Fruit fly (Drosophila melanogaster): ENCODE data around the gene CG17841.

Gene CG17841

DNA sequence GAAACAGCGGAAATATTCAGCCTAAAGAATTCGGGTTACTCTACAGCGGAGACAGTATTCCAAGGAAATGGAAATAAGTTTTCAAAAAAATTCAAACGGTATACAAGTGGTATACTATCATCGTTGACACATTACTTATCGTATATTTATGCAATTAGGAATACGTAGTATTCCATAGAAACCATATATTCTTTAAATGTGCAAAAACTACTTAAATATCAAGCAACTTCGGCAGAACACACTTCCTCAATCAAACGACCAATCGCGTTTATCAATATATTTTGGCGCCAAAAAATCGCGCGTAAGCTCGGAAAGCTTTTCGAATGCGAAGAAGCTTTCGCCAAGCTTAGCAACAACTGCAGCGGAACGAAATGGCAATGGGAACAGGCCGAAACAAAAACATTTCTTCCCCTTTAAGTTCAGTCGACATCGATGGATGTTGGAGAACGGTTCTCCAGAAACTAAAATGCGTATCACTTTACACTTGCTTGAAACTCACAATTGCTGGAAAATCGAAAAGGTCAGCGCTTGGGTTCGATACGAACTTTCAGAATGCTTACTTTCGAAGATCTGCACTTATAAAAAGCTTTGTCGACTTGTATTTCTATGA lies 48.8 kb upstream of the CG17841 start (continued):
- TF ChIP-seq CG11762 (GFP tag; optimal IDR thresholded peaks at IDR 0.05; ENCODE audit: insufficient read depth), result no peak
- TF ChIP-seq fkh (GFP tag; optimal IDR thresholded peaks at IDR 0.05), result no peak
- no peak for TF ChIP-seq CG6163 (GFP tag; IDR thresholded peaks at IDR 0.05)
- TF ChIP-seq lz (GFP tag; optimal IDR thresholded peaks at IDR 0.05), result peak; percentile 45
- peak; percentile 26 for TF ChIP-seq CG8632 (GFP tag; optimal IDR thresholded peaks at IDR 0.05)
- TF ChIP-seq svp (GFP tag), result peak; percentile 69
- TF ChIP-seq Sox102F (GFP tag; optimal IDR thresholded peaks at IDR 0.05), result peak; percentile 35
- peak; percentile 21 for TF ChIP-seq CG31627 (GFP tag; optimal IDR thresholded peaks at IDR 0.05)
- no peak for TF ChIP-seq fd59A (GFP tag; optimal IDR thresholded peaks at IDR 0.05)
- no peak for TF ChIP-seq CG11294 (GFP tag; IDR thresholded peaks at IDR 0.05)
- no peak for TF ChIP-seq CG6808 (GFP tag; optimal IDR thresholded peaks at IDR 0.05)
- no peak for TF ChIP-seq Ets96B (tag; optimal IDR thresholded peaks at IDR 0.05)
- peak; percentile 33 for TF ChIP-seq topi (GFP tag; optimal IDR thresholded peaks at IDR 0.05)
- TF ChIP-seq CG3032 (tag; optimal IDR thresholded peaks at IDR 0.05), result no peak
- peak in 1 of 2 experiments; percentile 13 for TF ChIP-seq salr (GFP tag; optimal IDR thresholded peaks at IDR 0.05)
- no peak for TF ChIP-seq CG8319 (GFP tag; optimal IDR thresholded peaks at IDR 0.05)
- no peak for TF ChIP-seq CG4318 (GFP tag; optimal IDR thresholded peaks at IDR 0.05)
- no peak for TF ChIP-seq Gug (GFP tag; IDR thresholded peaks at IDR 0.05)
- no peak for TF ChIP-seq dsx (GFP tag; optimal IDR thresholded peaks at IDR 0.05; ENCODE audit: poor library complexity, severe bottlenecking)
- TF ChIP-seq CG32006 (GFP tag; optimal IDR thresholded peaks at IDR 0.05), result peak; percentile 34
- peak; percentile 30 for TF ChIP-seq Hr4 (GFP tag; optimal IDR thresholded peaks at IDR 0.05)
- TF ChIP-seq Eip75B (GFP tag; optimal IDR thresholded peaks at IDR 0.05), result peak; percentile 19
- no peak for TF ChIP-seq net (GFP tag; optimal IDR thresholded peaks at IDR 0.05)
- no peak for TF ChIP-seq Ets21C (GFP tag; optimal IDR thresholded peaks at IDR 0.05)

DNA sequence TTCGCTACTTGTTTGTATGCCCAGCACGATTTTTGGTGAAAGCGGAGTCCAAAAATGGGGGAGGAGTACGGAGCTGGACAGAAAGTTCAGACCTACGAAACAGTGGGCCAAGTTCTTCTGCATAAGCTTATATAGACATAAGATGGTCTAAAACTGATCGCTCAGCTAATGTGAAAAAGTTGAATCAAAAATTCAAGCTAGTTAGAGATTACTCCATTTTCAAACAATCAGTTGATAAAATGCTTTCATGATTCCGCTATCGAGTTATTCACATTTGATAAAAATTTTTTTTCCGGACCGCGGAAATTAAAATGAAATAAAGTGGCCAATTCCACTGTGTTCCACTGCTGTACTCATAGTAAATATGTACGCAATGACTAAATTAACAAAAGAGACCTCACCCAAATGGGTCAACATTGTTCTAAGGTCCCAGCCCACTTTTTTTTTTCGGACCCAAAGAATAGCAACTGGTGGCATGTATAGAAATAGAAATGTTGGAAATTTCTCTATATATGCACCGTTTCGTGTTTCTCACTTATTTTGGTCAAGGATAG lies 47.4 kb upstream of the CG17841 start:
- TF ChIP-seq CG16779 (tag; optimal IDR thresholded peaks at IDR 0.05) (no peak), CG6163 (GFP tag; IDR thresholded peaks at IDR 0.05) (no peak), CG8119 (GFP tag; IDR thresholded peaks at IDR 0.05) (no peak), CG11902 (GFP tag; optimal IDR thresholded peaks at IDR 0.05) (no peak), CG8632 (GFP tag; optimal IDR thresholded peaks at IDR 0.05) (no peak), Eip75B (GFP tag; optimal IDR thresholded peaks at IDR 0.05) (no peak), fkh (GFP tag; optimal IDR thresholded peaks at IDR 0.05) (peak; percentile 54), Lpt (GFP tag; optimal IDR thresholded peaks at IDR 0.05) (no peak), dsx (GFP tag; optimal IDR thresholded peaks at IDR 0.05; ENCODE audit: poor library complexity, severe bottlenecking) (no peak)

DNA sequence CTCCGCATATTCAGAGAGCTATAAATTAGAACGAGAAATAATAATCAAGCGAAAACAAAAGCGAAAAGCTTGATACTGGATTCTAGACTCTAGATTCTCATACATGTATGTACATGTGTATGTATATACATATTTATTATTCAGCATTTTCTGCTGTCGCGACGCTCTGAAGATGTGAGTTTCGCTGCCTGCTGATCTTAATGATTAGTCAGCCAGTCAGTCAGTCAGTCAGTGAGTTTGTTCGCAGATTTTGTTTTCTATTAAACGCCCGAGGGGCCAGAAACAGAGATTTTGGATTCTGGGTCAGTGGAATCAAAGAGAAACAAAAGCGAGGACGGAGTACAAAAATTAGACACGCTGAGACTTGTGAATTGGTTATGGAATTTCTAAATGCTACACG lies 45.6 kb upstream of the CG17841 start:
- no peak for TF ChIP-seq Blimp-1 (GFP tag; optimal IDR thresholded peaks at IDR 0.05)
- no peak for TF ChIP-seq pdm3 (GFP tag; optimal IDR thresholded peaks at IDR 0.05)
- no peak for TF ChIP-seq CG10669 (GFP tag; optimal IDR thresholded peaks at IDR 0.05)
- TF ChIP-seq CG11294 (GFP tag; IDR thresholded peaks at IDR 0.05), result no peak
- TF ChIP-seq OdsH (GFP tag; optimal IDR thresholded peaks at IDR 0.05), result no peak
- no peak for TF ChIP-seq Hr39 (GFP tag; optimal IDR thresholded peaks at IDR 0.05)
- no peak for TF ChIP-seq CG34406 (GFP tag; optimal IDR thresholded peaks at IDR 0.05)
- TF ChIP-seq Lpt (GFP tag; optimal IDR thresholded peaks at IDR 0.05), result no peak
- TF ChIP-seq CG6854 (GFP tag; optimal IDR thresholded peaks at IDR 0.05), result no peak
- TF ChIP-seq CG11762 (GFP tag; optimal IDR thresholded peaks at IDR 0.05; ENCODE audit: insufficient read depth), result no peak
- TF ChIP-seq CG31627 (GFP tag; optimal IDR thresholded peaks at IDR 0.05), result no peak
- no peak for TF ChIP-seq CG7368 (GFP tag; optimal IDR thresholded peaks at IDR 0.05)
- TF ChIP-seq fd59A (GFP tag; optimal IDR thresholded peaks at IDR 0.05), result no peak
- TF ChIP-seq CG4318 (GFP tag; optimal IDR thresholded peaks at IDR 0.05), result no peak
- no peak for TF ChIP-seq Hr4 (GFP tag; optimal IDR thresholded peaks at IDR 0.05)
- TF ChIP-seq cyc (GFP tag; optimal IDR thresholded peaks at IDR 0.05), result no peak
